Worm (Caenorhabditis elegans) whole organism, midembryonic: ENCODE results near the gene nhr-37.

Experiments
- cog-1 ChIP-seq: sonication (generic microtip); optimal IDR thresholded peaks from 2 replicates; lab custom pipeline; 2016; ENCODE audit warnings: missing genetic modification characterization, missing compliant biosample characterization
- tab-1 ChIP-seq: fragments of 200-800 bp; sonication (Bioruptor generic); IDR thresholded peaks from 2 replicates; pipeline ENCODE4 v1.3.6; 2022; ENCODE audit warnings: missing genetic modification characterization, missing compliant biosample characterization
- ztf-23 ChIP-seq: fragments of 200-800 bp; sonication (Bioruptor generic); IDR thresholded peaks from 2 replicates; pipeline ENCODE4 v1.3.6; 2022; ENCODE audit warnings: missing genetic modification reagents, missing genetic modification characterization, missing compliant biosample characterization
- ztf-29 ChIP-seq: fragments of 200-800 bp; sonication (Bioruptor generic); IDR thresholded peaks from 2 replicates; pipeline ENCODE4 v1.3.6; 2022; ENCODE audit warnings: missing genetic modification reagents, missing genetic modification characterization, missing compliant biosample characterization

ce11 chrV:6614968-6615367, 7.0 kb upstream of the nhr-37 start:
- TF ChIP-seq ztf-23 (GFP tag; lab: Robert Waterston, UW) (no peak), cog-1 (tag; lab: Kevin White, UChicago) (no peak), tab-1 (GFP tag; lab: Robert Waterston, UW) (no peak), ztf-29 (no peak)
